Worm (Caenorhabditis elegans) whole organism, dauer: Measurements from ENCODE around the gene Y57E12B.11.

ENCODE experiments used
- unc-62 ChIP-seq: sonication (generic microtip); optimal IDR thresholded peaks from 2 replicates; lab custom pipeline; 2017; ENCODE audit warnings: missing biosample characterization, missing genetic modification reagents, missing genetic modification characterization

The Y57E12B.11 gene

ce11 chrV:6951306-6951705, 1.6 kb upstream of the Y57E12B.11 start, which contains the start of gene T07H8.11:
Gene T07H8.11 (minus strand): TSS chrV:6951406.
- TF ChIP-seq unc-62 (GFP tag; lab: Kevin White, UChicago) = no peak

DNA sequence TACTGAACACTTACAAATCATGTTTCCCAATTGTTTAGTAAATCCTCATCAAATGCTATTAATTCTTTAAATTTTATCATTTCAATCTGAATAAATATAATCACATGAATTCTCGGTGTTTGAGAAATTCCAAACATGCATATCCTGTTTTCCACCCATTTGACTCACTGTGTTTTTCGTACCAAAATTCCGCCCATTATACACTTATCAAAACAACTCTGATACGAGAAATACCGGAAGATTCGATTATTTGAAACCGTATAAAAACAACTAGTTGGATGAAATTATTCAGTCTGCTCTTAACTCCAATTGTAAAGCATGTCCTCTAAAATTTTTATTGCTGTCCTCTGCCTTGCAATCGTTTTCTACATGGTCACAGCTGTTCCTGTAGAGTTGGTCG, 1.4 kb downstream of the Y57E12B.11 start, which contains the start of gene Y57E12B.1:
Gene Y57E12B.1, plus strand, starts transcription at position 301 of the 400 bp plus-strand sequence.
- TF ChIP-seq unc-62 (GFP tag; lab: Kevin White, UChicago) = no peak

- no peak for TF ChIP-seq unc-62 (GFP tag; lab: Kevin White, UChicago)
Observed at ce11 chrV:6947442-6947841, 2.2 kb downstream of the Y57E12B.11 start, which contains the start of gene Y57E12B.4. Gene Y57E12B.4 (minus strand): TSS chrV:6947542.

ce11 chrV:6935878-6936277, 13.8 kb downstream of the Y57E12B.11 start, which contains the start of gene Y57E12B.10:
Gene Y57E12B.10 (minus strand): TSS chrV:6935978.
- TF ChIP-seq unc-62 (GFP tag; lab: Kevin White, UChicago) = no peak

DNA sequence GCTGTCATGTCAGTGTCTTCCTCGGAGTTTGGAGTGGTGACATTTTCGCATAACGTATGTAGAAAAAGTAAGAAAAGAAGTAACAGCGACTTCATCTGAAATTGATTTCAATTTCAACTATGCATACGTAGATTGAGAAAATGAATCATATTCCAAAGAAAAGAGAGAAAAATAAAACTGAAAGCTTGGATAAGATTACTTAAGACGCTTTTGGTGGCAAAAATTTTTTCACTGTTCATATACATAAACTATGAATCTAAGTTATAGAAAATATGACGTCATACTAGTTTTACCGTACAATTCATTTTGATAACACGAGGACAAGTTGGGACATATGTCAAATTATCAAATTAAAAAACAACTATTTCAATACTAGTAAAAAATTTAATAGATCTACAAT, 15.5 kb downstream of the Y57E12B.11 start, which contains the start of gene lipl-6:
Gene lipl-6, minus strand, starts transcription at position 101 of the 400 bp plus-strand sequence.
- TF ChIP-seq unc-62 (GFP tag; lab: Kevin White, UChicago) = no peak

ce11 chrV:6930284-6930683, 19.4 kb downstream of the Y57E12B.11 start:
- no peak for TF ChIP-seq unc-62 (GFP tag; lab: Kevin White, UChicago)

ce11 chrV:6928938-6929337, 20.7 kb downstream of the Y57E12B.11 start, which contains the start of gene unc-68:
Gene unc-68 (minus strand): TSS chrV:6929038.
- no peak for TF ChIP-seq unc-62 (GFP tag; lab: Kevin White, UChicago)

DNA sequence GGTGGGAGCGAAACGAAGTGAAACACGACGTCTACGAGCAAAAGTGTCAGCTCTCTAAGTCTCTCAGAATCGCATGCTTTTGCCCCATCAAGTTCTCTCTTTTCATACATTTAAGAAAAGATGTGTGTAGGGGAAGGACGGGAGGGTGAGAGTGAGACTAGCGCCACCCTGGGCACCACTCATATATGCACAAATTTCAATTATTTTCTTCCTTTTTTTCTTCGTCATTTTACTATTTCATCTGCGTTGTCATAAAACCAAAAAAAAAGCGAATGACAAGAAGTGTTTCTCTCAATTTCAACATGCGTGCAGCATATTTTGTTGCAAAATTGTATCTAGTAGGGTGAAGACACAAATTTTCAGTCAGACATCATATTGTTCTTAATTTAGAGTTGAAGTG, 23.0 kb downstream of the Y57E12B.11 start:
- no peak for TF ChIP-seq unc-62 (GFP tag; lab: Kevin White, UChicago)

ce11 chrV:6919251-6919650, 30.4 kb downstream of the Y57E12B.11 start:
- TF ChIP-seq unc-62 (GFP tag; lab: Kevin White, UChicago) = no peak

DNA sequence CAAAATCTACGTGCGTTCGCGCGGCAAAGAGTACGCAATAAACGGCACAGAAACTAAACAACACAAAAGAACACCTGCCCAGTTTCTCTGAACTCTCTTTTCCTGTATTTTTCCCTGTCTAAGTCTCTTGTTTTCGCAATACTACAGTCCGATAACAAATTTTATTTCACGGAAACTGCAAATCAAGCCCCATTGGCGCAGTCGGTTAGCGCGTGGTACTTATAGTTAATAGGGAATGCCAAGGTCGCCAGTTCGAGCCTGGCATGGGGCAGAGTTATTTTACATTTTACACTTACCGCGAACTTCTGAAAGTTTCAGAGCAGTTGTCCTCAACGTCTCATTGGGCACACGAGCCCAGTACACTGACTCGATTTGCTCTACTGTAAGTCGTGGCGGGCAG, 32.4 kb downstream of the Y57E12B.11 start:
- TF ChIP-seq unc-62 (GFP tag; lab: Kevin White, UChicago) = no peak

- TF ChIP-seq unc-62 (GFP tag; lab: Kevin White, UChicago) = no peak
Observed at ce11 chrV:6906435-6906834, 43.2 kb downstream of the Y57E12B.11 start.

- TF ChIP-seq unc-62 (GFP tag; lab: Kevin White, UChicago) = no peak
Observed at ce11 chrV:6901943-6902549, 47.6 kb downstream of the Y57E12B.11 start.

ce11 chrV:6900814-6901592, 48.7 kb downstream of the Y57E12B.11 start:
- TF ChIP-seq unc-62 (GFP tag; lab: Kevin White, UChicago) = no peak

DNA sequence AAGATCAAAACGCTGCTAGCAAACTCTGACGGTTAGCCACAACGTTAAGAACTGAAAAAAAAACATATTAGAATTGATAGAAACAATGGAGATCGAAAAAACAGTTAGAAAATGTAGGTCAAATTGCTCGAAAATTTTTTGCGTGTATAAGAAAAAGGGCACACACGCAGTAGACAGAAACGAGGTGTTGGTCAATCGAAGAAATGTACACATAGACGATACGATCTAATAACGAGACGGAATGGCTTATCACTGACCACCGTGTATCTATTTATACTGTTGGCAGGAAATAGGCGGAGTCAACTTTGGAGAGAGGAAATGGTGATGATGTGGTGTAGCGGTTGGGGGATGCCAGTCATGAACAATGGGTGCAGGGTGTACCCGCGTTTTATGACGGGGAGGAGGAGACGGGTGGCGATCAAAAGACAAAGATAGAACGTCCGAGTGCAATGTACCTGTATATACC, 49.5 kb downstream of the Y57E12B.11 start, which contains the start of gene odc-1:
Gene odc-1, minus strand, starts transcription at position 51 of the 466 bp plus-strand sequence.
- TF ChIP-seq unc-62 (GFP tag; lab: Kevin White, UChicago) = no peak
